Worm (Caenorhabditis elegans) whole organism, young adult: Measurements from ENCODE around the gene dpm-1.

Experiments used
- C17E4.6 ChIP-seq: fragments of 200-800 bp; sonication (Bioruptor generic); IDR thresholded peaks from 2 replicates; pipeline ENCODE4 v1.3.6; 2022; ENCODE audit warnings: missing genetic modification reagents, missing genetic modification characterization, missing compliant biosample characterization
- D2030.7 ChIP-seq: fragments of 200-800 bp; sonication (Bioruptor generic); IDR thresholded peaks from 2 replicates; pipeline ENCODE4 v1.3.6; 2022; ENCODE audit warnings: missing genetic modification reagents, missing genetic modification characterization, missing compliant biosample characterization
- F33H1.4 ChIP-seq: fragments of 200-800 bp; sonication (Bioruptor generic); IDR thresholded peaks from 2 replicates; pipeline ENCODE4 v1.3.6; 2022; ENCODE audit warnings: missing genetic modification reagents, missing genetic modification characterization, missing compliant biosample characterization
- F55B11.4 ChIP-seq: sonication (generic microtip); optimal IDR thresholded peaks from 2 replicates; lab custom pipeline; 2016; ENCODE audit warnings: missing compliant biosample characterization, missing genetic modification characterization, borderline replicate concordance; ENCODE audit not compliant: insufficient read depth
- K12H6.12 ChIP-seq: fragments of 200-800 bp; sonication (Bioruptor generic); optimal IDR thresholded peaks from 2 replicates; lab custom pipeline; 2018; ENCODE audit warnings: mild to moderate bottlenecking, missing genetic modification characterization, missing compliant biosample characterization
- T07F8.4 ChIP-seq: sonication (generic microtip); optimal IDR thresholded peaks from 2 replicates; lab custom pipeline; 2016; ENCODE audit warnings: mild to moderate bottlenecking, missing genetic modification characterization, moderate library complexity, missing compliant biosample characterization
- T26A5.8 ChIP-seq: sonication (generic microtip); optimal IDR thresholded peaks from 2 replicates; lab custom pipeline; 2016; ENCODE audit warnings: missing genetic modification characterization, missing compliant biosample characterization
- atf-7 ChIP-seq: sonication (generic microtip); optimal IDR thresholded peaks from 2 replicates; lab custom pipeline; 2017; ENCODE audit warnings: mild to moderate bottlenecking, missing genetic modification characterization, missing compliant biosample characterization
- attf-5 ChIP-seq: fragments of 200-800 bp; sonication (Bioruptor generic); optimal IDR thresholded peaks from 2 replicates; lab custom pipeline; 2018; ENCODE audit warnings: mild to moderate bottlenecking, missing genetic modification characterization, missing compliant biosample characterization
- cebp-1 ChIP-seq, 2 experiments: fragments of 200-800 bp in 1 of 2; sonication (Bioruptor generic) in 1 of 2; sonication (generic microtip) in 1 of 2; IDR thresholded peaks in 1 of 2; optimal IDR thresholded peaks in 1 of 2; 2 replicates each; pipeline versions ENCODE4 v1.3.6 to Lab custom; 2017 to 2022; ENCODE audit warnings: missing compliant biosample characterization in 2 of 2, missing genetic modification characterization in 2 of 2, mild to moderate bottlenecking in 1 of 2, missing genetic modification reagents in 1 of 2, moderate library complexity in 1 of 2
- ceh-91 ChIP-seq: fragments of 200-800 bp; sonication (Bioruptor generic); IDR thresholded peaks from 2 replicates; pipeline ENCODE4 v1.3.6; 2022; ENCODE audit warnings: missing genetic modification reagents, missing genetic modification characterization, missing compliant biosample characterization
- dox-1 ChIP-seq: fragments of 200-800 bp; sonication (Bioruptor generic); IDR thresholded peaks from 2 replicates; pipeline ENCODE4 v1.3.6; 2022; ENCODE audit warnings: missing genetic modification reagents, missing genetic modification characterization, missing compliant biosample characterization
- dpl-1 ChIP-seq: fragments of 150-350 bp; optimal IDR thresholded peaks from 2 replicates; lab custom pipeline; 2014; ENCODE audit warnings: missing biosample characterization, missing genetic modification reagents, missing genetic modification characterization
- efl-1 ChIP-seq: fragments of 150-350 bp; optimal IDR thresholded peaks from 2 replicates; lab custom pipeline; 2014; ENCODE audit warnings: missing biosample characterization, missing genetic modification reagents, missing genetic modification characterization
- ekl-4 ChIP-seq: fragments of 200-800 bp; sonication (Bioruptor generic); IDR thresholded peaks from 2 replicates; pipeline ENCODE4 v1.3.6; 2022; ENCODE audit warnings: missing genetic modification reagents, missing genetic modification characterization, missing compliant biosample characterization
- ets-4 ChIP-seq: fragments of 200-800 bp; sonication (Bioruptor generic); optimal IDR thresholded peaks from 2 replicates; lab custom pipeline; 2018; ENCODE audit warnings: mild to moderate bottlenecking, missing genetic modification characterization, missing compliant biosample characterization
- fkh-3 ChIP-seq: sonication (generic microtip); optimal IDR thresholded peaks from 2 replicates; lab custom pipeline; 2016; ENCODE audit warnings: mild to moderate bottlenecking, missing genetic modification characterization, missing compliant biosample characterization
- him-1 ChIP-seq: sonication (generic microtip); optimal IDR thresholded peaks from 2 replicates; lab custom pipeline; 2016; ENCODE audit warnings: missing genotype, missing genetic modification reagents, missing genetic modification characterization, missing compliant biosample characterization
- hmg-1.2 ChIP-seq: fragments of 200-800 bp; sonication (Bioruptor generic); IDR thresholded peaks from 2 replicates; pipeline ENCODE4 v1.3.6; 2022; ENCODE audit warnings: missing genetic modification reagents, missing genetic modification characterization, missing compliant biosample characterization
- lin-26 ChIP-seq: fragments of 200-800 bp; sonication (Bioruptor generic); IDR thresholded peaks from 2 replicates; pipeline ENCODE4 v1.3.6; 2022; ENCODE audit warnings: missing genetic modification reagents, missing genetic modification characterization, missing compliant biosample characterization
- lin-35 ChIP-seq, 3 experiments: fragments of 150-350 bp in 2 of 3; sonication (generic microtip) in 1 of 3; optimal IDR thresholded peaks; 2 replicates each; lab custom pipeline; 2014 to 2018; ENCODE audit warnings: missing biosample characterization in 3 of 3, missing genetic modification characterization in 3 of 3, missing genetic modification reagents in 3 of 3
- lin-54 ChIP-seq: fragments of 200-800 bp; sonication (Bioruptor generic); optimal IDR thresholded peaks from 2 replicates; lab custom pipeline; 2018; ENCODE audit warnings: mild to moderate bottlenecking, missing genetic modification characterization, missing compliant biosample characterization
- lsl-1 ChIP-seq: fragments of 200-800 bp; sonication (Bioruptor generic); optimal IDR thresholded peaks from 2 replicates; lab custom pipeline; 2018; ENCODE audit warnings: mild to moderate bottlenecking, missing genetic modification characterization, moderate library complexity, missing compliant biosample characterization
- madf-3 ChIP-seq: fragments of 200-800 bp; sonication (Bioruptor generic); IDR thresholded peaks from 2 replicates; pipeline ENCODE4 v1.3.6; 2022; ENCODE audit warnings: missing genetic modification reagents, missing genetic modification characterization, missing compliant biosample characterization
- madf-6 ChIP-seq: fragments of 200-800 bp; sonication (Bioruptor generic); IDR thresholded peaks from 2 replicates; pipeline ENCODE4 v1.3.6; 2022; ENCODE audit warnings: missing genetic modification reagents, missing genetic modification characterization, missing compliant biosample characterization
- mcd-1 ChIP-seq: fragments of 200-800 bp; sonication (Bioruptor generic); IDR thresholded peaks from 2 replicates; pipeline ENCODE4 v1.3.6; 2022; ENCODE audit warnings: missing genetic modification reagents, missing genetic modification characterization, missing compliant biosample characterization
- mel-28 ChIP-seq: sonication (generic microtip); optimal IDR thresholded peaks from 2 replicates; lab custom pipeline; 2016; ENCODE audit warnings: borderline replicate concordance, mild to moderate bottlenecking, missing genetic modification characterization, missing compliant biosample characterization
- nhr-27 ChIP-seq: fragments of 200-800 bp; sonication (Bioruptor generic); optimal IDR thresholded peaks from 2 replicates; lab custom pipeline; 2018; ENCODE audit warnings: mild to moderate bottlenecking, missing genetic modification characterization, moderate library complexity, missing compliant biosample characterization
- nhr-80 ChIP-seq: sonication (generic microtip); optimal IDR thresholded peaks from 2 replicates; lab custom pipeline; 2016; ENCODE audit warnings: missing genetic modification characterization, missing compliant biosample characterization
- pbrm-1 ChIP-seq: fragments of 200-800 bp; sonication (Bioruptor generic); IDR thresholded peaks from 2 replicates; pipeline ENCODE4 v1.3.6; 2022; ENCODE audit warnings: missing genetic modification reagents, missing genetic modification characterization, missing compliant biosample characterization
- rcor-1 ChIP-seq: fragments of 200-800 bp; sonication (Bioruptor generic); IDR thresholded peaks from 2 replicates; pipeline ENCODE4 v1.3.6; 2022; ENCODE audit warnings: missing genetic modification reagents, missing genetic modification characterization, missing compliant biosample characterization
- sdz-38 ChIP-seq: sonication (generic microtip); optimal IDR thresholded peaks from 2 replicates; lab custom pipeline; 2016; ENCODE audit warnings: missing genotype, missing genetic modification characterization, missing compliant biosample characterization
- sea-2 ChIP-seq: fragments of 200-800 bp; sonication (Bioruptor generic); IDR thresholded peaks from 2 replicates; pipeline ENCODE4 v1.3.6; 2022; ENCODE audit warnings: missing genetic modification characterization, missing compliant biosample characterization
- snpc-1.1 ChIP-seq: sonication (generic microtip); optimal IDR thresholded peaks from 2 replicates; lab custom pipeline; 2017; ENCODE audit warnings: missing genetic modification characterization, mild to moderate bottlenecking, missing compliant biosample characterization, antibody characterized with exemption, moderate library complexity, missing genotype, missing genetic modification reagents; ENCODE audit not compliant: insufficient read depth
- snpc-1.3 ChIP-seq: sonication (generic microtip); optimal IDR thresholded peaks from 2 replicates; lab custom pipeline; 2017; ENCODE audit warnings: missing genetic modification characterization, mild to moderate bottlenecking, missing compliant biosample characterization, antibody characterized with exemption, moderate library complexity, missing genotype, missing genetic modification reagents; ENCODE audit not compliant: insufficient read depth
- snpc-3.4 ChIP-seq: sonication (generic microtip); optimal IDR thresholded peaks from 2 replicates; lab custom pipeline; 2017; ENCODE audit warnings: missing genetic modification characterization, mild to moderate bottlenecking, missing compliant biosample characterization, antibody characterized with exemption, moderate library complexity, missing genotype, missing genetic modification reagents
- snpc-4 ChIP-seq, 5 experiments: fragments of 150-350 bp in 1 of 5; sonication (generic microtip) in 4 of 5; optimal IDR thresholded peaks; 2 replicates each; lab custom pipeline; 2014 to 2018; ENCODE audit warnings: missing genetic modification characterization in 5 of 5, missing biosample characterization in 3 of 5, antibody characterized with exemption in 2 of 5, mild to moderate bottlenecking in 2 of 5, missing compliant biosample characterization in 2 of 5, missing genotype in 2 of 5, moderate library complexity in 2 of 5, missing genetic modification reagents in 1 of 5
- tbp1 ChIP-seq: fragments of 200-800 bp; sonication (Bioruptor generic); optimal IDR thresholded peaks from 2 replicates; lab custom pipeline; 2018; ENCODE audit warnings: mild to moderate bottlenecking, missing genetic modification characterization, missing compliant biosample characterization
- tbx-9 ChIP-seq: sonication (generic microtip); optimal IDR thresholded peaks from 2 replicates; lab custom pipeline; 2016; ENCODE audit warnings: borderline replicate concordance, missing genetic modification characterization, inconsistent platforms, missing compliant biosample characterization
- tlf-1 ChIP-seq: fragments of 200-800 bp; sonication (Bioruptor generic); optimal IDR thresholded peaks from 2 replicates; lab custom pipeline; 2018; ENCODE audit warnings: mild to moderate bottlenecking, missing genetic modification characterization, missing compliant biosample characterization
- unc-130 ChIP-seq: sonication (generic microtip); optimal IDR thresholded peaks from 2 replicates; lab custom pipeline; 2016; ENCODE audit warnings: missing genetic modification reagents, missing genetic modification characterization, missing compliant biosample characterization
- xnd-1 ChIP-seq: sonication (generic microtip); optimal IDR thresholded peaks from 2 replicates; lab custom pipeline; 2016; ENCODE audit warnings: missing genotype, missing genetic modification reagents, missing genetic modification characterization, missing compliant biosample characterization

The dpm-1 gene

ce11 chrIV:422112-422511, 23.4 kb upstream of the dpm-1 start:
- TF ChIP-seq madf-3 (GFP tag; lab: Robert Waterston, UW) = no peak
- 0 out of 2 replicates have a peak, but pooled peaks have one; percentile 35 for TF ChIP-seq lin-26 (GFP tag; lab: Robert Waterston, UW)
- no peak for TF ChIP-seq T26A5.8 (tag; lab: Kevin White, UChicago)
- no peak for TF ChIP-seq mel-28 (tag; lab: Kevin White, UChicago)
- no peak for TF ChIP-seq sea-2 (GFP tag; lab: Robert Waterston, UW)
- TF ChIP-seq K12H6.12 (tag; lab: Kevin White, UChicago) = no peak
- TF ChIP-seq, all 124 proteins: peak for 1

ce11 chrIV:425052-425451, 20.4 kb upstream of the dpm-1 start, which contains the start of gene daf-18:
Gene daf-18 (minus strand): TSS chrIV:425177.
- no peak for TF ChIP-seq fkh-3 (tag; lab: Kevin White, UChicago)
- TF ChIP-seq nhr-80 (tag; lab: Kevin White, UChicago) = no peak
- TF ChIP-seq T07F8.4 (tag; lab: Kevin White, UChicago) = no peak
- TF ChIP-seq ets-4 (GFP tag; lab: Kevin White, UChicago) = no peak
- TF ChIP-seq tbp1 (GFP tag; lab: Kevin White, UChicago) = no peak

- TF ChIP-seq atf-7 (tag; lab: Kevin White, UChicago) (no peak), nhr-27 (no peak), unc-130 (GFP tag; lab: Kevin White, UChicago) (no peak), D2030.7 (GFP tag; lab: Robert Waterston, UW) (peak; percentile 75), xnd-1 (tag; lab: Kevin White, UChicago) (peak; percentile 76), tbp1 (GFP tag; lab: Kevin White, UChicago) (peak; percentile 27), F33H1.4 (GFP tag; lab: Robert Waterston, UW) (peak; percentile 87), ceh-91 (GFP tag; lab: Robert Waterston, UW) (peak; percentile 37; the same call in 1 of the 2 replicates), attf-5 (GFP tag; lab: Kevin White, UChicago) (peak; percentile 33), pbrm-1 (0 out of 2 replicates have a peak, but pooled peaks have one; percentile 20), madf-6 (GFP tag; lab: Robert Waterston, UW) (peak; percentile 74; the same call in 1 of the 2 replicates), hmg-1.2 (GFP tag; lab: Robert Waterston, UW) (peak; percentile 31; the same call in 1 of the 2 replicates), mcd-1 (peak; percentile 31; the same call in 1 of the 2 replicates), ekl-4 (GFP tag; lab: Robert Waterston, UW) (no peak), snpc-1.1 (tag; lab: Kevin White, UChicago) (peak; percentile 36), him-1 (no peak), lsl-1 (GFP tag; lab: Kevin White, UChicago) (peak; percentile 62), lin-35 (GFP tag; optimal IDR thresholded peaks at IDR 0.05; lab: Kevin White, UChicago) (peak in 1 of 3 experiments; percentile 19), lin-54 (GFP tag; lab: Kevin White, UChicago) (peak; percentile 65), rcor-1 (GFP tag; lab: Robert Waterston, UW) (0 out of 2 replicates have a peak, but pooled peaks have one; percentile 21), F55B11.4 (tag; lab: Kevin White, UChicago) (no peak), snpc-4 (GFP tag; optimal IDR thresholded peaks at IDR 0.05; lab: Kevin White, UChicago) (peak; percentile 35), snpc-4 (tag; optimal IDR thresholded peaks at IDR 0.05; lab: Kevin White, UChicago) (peak in 2 of 4 experiments; percentile 51 to 52), sdz-38 (tag; lab: Kevin White, UChicago) (no peak), C17E4.6 (no peak), sea-2 (GFP tag; lab: Robert Waterston, UW) (no peak), tbx-9 (tag; lab: Kevin White, UChicago) (no peak), fkh-3 (tag; lab: Kevin White, UChicago) (no peak), tlf-1 (GFP tag; lab: Kevin White, UChicago) (peak; percentile 2), snpc-1.3 (tag; lab: Kevin White, UChicago) (peak; percentile 31), cebp-1 (GFP tag; IDR thresholded peaks at IDR 0.05; lab: Robert Waterston, UW) (no peak), cebp-1 (tag; optimal IDR thresholded peaks at IDR 0.05; lab: Kevin White, UChicago) (no peak), snpc-3.4 (tag; lab: Kevin White, UChicago) (peak; percentile 38), dox-1 (peak; percentile 18; the same call in 1 of the 2 replicates), efl-1 (GFP tag; lab: Kevin White, UChicago) (peak; percentile 81), dpl-1 (peak; percentile 60)
Measured at ce11 chrIV:425546-425945, 19.9 kb upstream of the dpm-1 start.
